Fruit fly (Drosophila melanogaster) whole organism, embryonic: ENCODE measurements around the gene CG34276.
A peak's percentile ranks its signal among the peaks of the same experiment; 100 is the strongest.

ENCODE experiments used
- Antp ChIP-seq: fragments of 200-800 bp; sonication (Bioruptor generic); optimal IDR thresholded peaks from 3 replicates; lab custom pipeline; 2016; ENCODE audit warnings: missing biosample characterization, missing genetic modification characterization
- Bdp1 ChIP-seq: fragments of 200-800 bp; sonication (Bioruptor generic); optimal IDR thresholded peaks from 3 replicates; lab custom pipeline; 2016; ENCODE audit warnings: missing biosample characterization, missing genetic modification characterization
- C15 ChIP-seq: fragments of 200-800 bp; sonication (Bioruptor generic); IDR thresholded peaks from 3 replicates; pipeline ENCODE4 v1.3.6; 2022; ENCODE audit warnings: missing biosample characterization, missing genetic modification characterization
- CG11723 ChIP-seq: fragments of 200-800 bp; sonication (Bioruptor generic); optimal IDR thresholded peaks from 2 replicates; lab custom pipeline; 2017; ENCODE audit warnings: missing biosample characterization, mild to moderate bottlenecking, missing genetic modification characterization
- CG12236 ChIP-seq: fragments of 200-800 bp; sonication (Bioruptor generic); optimal IDR thresholded peaks from 2 replicates; lab custom pipeline; 2016; ENCODE audit warnings: missing biosample characterization, missing genetic modification characterization
- CG12391 ChIP-seq: fragments of 200-800 bp; sonication (Bioruptor generic); optimal IDR thresholded peaks from 3 replicates; lab custom pipeline; 2018; ENCODE audit warnings: missing biosample characterization, mild to moderate bottlenecking, missing genetic modification characterization, moderate library complexity
- CG1529 ChIP-seq: fragments of 200-800 bp; sonication (Bioruptor generic); optimal IDR thresholded peaks from 3 replicates; lab custom pipeline; 2018; ENCODE audit warnings: missing biosample characterization, missing genetic modification characterization
- CG1602 ChIP-seq: fragments of 200-800 bp; sonication (Bioruptor generic); optimal IDR thresholded peaks from 3 replicates; lab custom pipeline; 2016; ENCODE audit warnings: missing biosample characterization, missing genetic modification characterization
- CG16779 ChIP-seq: fragments of 200-800 bp; sonication (Bioruptor generic); IDR thresholded peaks from 2 replicates; pipeline ENCODE4 v1.3.6; 2022; ENCODE audit warnings: missing biosample characterization, missing genetic modification characterization
- CG17612 ChIP-seq: fragments of 200-800 bp; sonication (Bioruptor generic); IDR thresholded peaks from 2 replicates; pipeline ENCODE4 v1.3.6; 2022; ENCODE audit warnings: missing biosample characterization, missing genetic modification characterization
- CG18599 ChIP-seq: fragments of 200-800 bp; sonication (Bioruptor generic); optimal IDR thresholded peaks from 3 replicates; lab custom pipeline; 2017; ENCODE audit warnings: missing biosample characterization, missing genetic modification characterization, mild to moderate bottlenecking, moderate library complexity, missing genetic modification reagents
- CG2875 ChIP-seq: fragments of 200-800 bp; sonication (Bioruptor generic); optimal IDR thresholded peaks from 2 replicates; lab custom pipeline; 2017; ENCODE audit warnings: missing biosample characterization, mild to moderate bottlenecking, missing genetic modification characterization, missing genetic modification reagents
- CG34224 ChIP-seq: fragments of 200-800 bp; sonication (Bioruptor generic); IDR thresholded peaks from 3 replicates; pipeline ENCODE4 v1.3.6; 2022; ENCODE audit warnings: missing biosample characterization, missing genetic modification characterization; ENCODE audit not compliant: partially characterized antibody
- CG3838 ChIP-seq: fragments of 200-800 bp; sonication (Bioruptor generic); optimal IDR thresholded peaks from 3 replicates; lab custom pipeline; 2016; ENCODE audit warnings: missing biosample characterization, missing genetic modification characterization
- CG42726 ChIP-seq: fragments of 200-800 bp; sonication (Bioruptor generic); IDR thresholded peaks from 2 replicates; pipeline ENCODE4 v1.3.6; 2022; ENCODE audit warnings: missing biosample characterization, missing genetic modification characterization; ENCODE audit not compliant: partially characterized antibody
- CG4730 ChIP-seq: fragments of 200-800 bp; sonication (Bioruptor generic); IDR thresholded peaks from 2 replicates; pipeline ENCODE4 v1.3.6; 2022; ENCODE audit warnings: missing biosample characterization, missing genetic modification characterization
- CG6813 ChIP-seq: fragments of 200-800 bp; sonication (Bioruptor generic); optimal IDR thresholded peaks from 2 replicates; lab custom pipeline; 2017; ENCODE audit warnings: missing biosample characterization, missing genetic modification characterization, mild to moderate bottlenecking, moderate library complexity, missing genetic modification reagents
- CG7786 ChIP-seq: fragments of 200-800 bp; sonication (Bioruptor generic); optimal IDR thresholded peaks from 2 replicates; lab custom pipeline; 2016; ENCODE audit warnings: missing biosample characterization, missing genetic modification characterization
- CG7839 ChIP-seq: fragments of 200-800 bp; sonication (Bioruptor generic); optimal IDR thresholded peaks from 3 replicates; lab custom pipeline; 2018; ENCODE audit warnings: missing biosample characterization, mild to moderate bottlenecking, missing genetic modification characterization, moderate library complexity
- CkIIα-i1 ChIP-seq: fragments of 200-800 bp; sonication (Bioruptor generic); IDR thresholded peaks from 2 replicates; pipeline ENCODE4 v1.3.6; 2022; ENCODE audit warnings: missing biosample characterization, missing genetic modification characterization
- Dip2 ChIP-seq: fragments of 200-800 bp; sonication (Bioruptor generic); IDR thresholded peaks from 2 replicates; pipeline ENCODE4 v1.3.6; 2022; ENCODE audit warnings: missing biosample characterization, missing genetic modification characterization
- ERR ChIP-seq: fragments of 200-800 bp; sonication (Bioruptor generic); optimal IDR thresholded peaks from 2 replicates; lab custom pipeline; 2016; ENCODE audit warnings: missing biosample characterization, missing genetic modification characterization
- Hr51 ChIP-seq, 2 experiments: fragments of 200-800 bp; sonication (Bioruptor generic); optimal IDR thresholded peaks; 2 replicates in 1 of 2; 3 replicates in 1 of 2; lab custom pipeline; 2016 to 2018; ENCODE audit warnings: missing biosample characterization in 2 of 2, missing genetic modification characterization in 2 of 2, mild to moderate bottlenecking in 1 of 2, moderate library complexity in 1 of 2
- Lpt ChIP-seq: fragments of >200 bp; optimal IDR thresholded peaks from 2 replicates; lab custom pipeline; 2018; ENCODE audit warnings: missing biosample characterization, missing genetic modification characterization
- MBD-R2 ChIP-seq: fragments of 200-800 bp; sonication (Bioruptor generic); IDR thresholded peaks from 2 replicates; pipeline ENCODE4 v1.3.6; 2022; ENCODE audit warnings: missing biosample characterization, missing genetic modification characterization
- Med ChIP-seq: fragments of 200-800 bp; sonication (Bioruptor generic); peaks from one replicate; lab custom pipeline; 2016; ENCODE audit warnings: missing biosample characterization, missing genetic modification characterization, mild to moderate bottlenecking, inconsistent platforms, moderate library complexity
- Myb ChIP-seq: fragments of 200-800 bp; sonication (Bioruptor generic); optimal IDR thresholded peaks from 2 replicates; lab custom pipeline; 2016; ENCODE audit warnings: missing biosample characterization, missing genetic modification characterization
- Nf-YC ChIP-seq: fragments of 200-800 bp; optimal IDR thresholded peaks from 3 replicates; lab custom pipeline; 2019; ENCODE audit warnings: missing biosample characterization, mild to moderate bottlenecking, missing genetic modification characterization, moderate library complexity
- Pdp1 ChIP-seq, 2 experiments: fragments of 200-800 bp; sonication (Bioruptor generic); optimal IDR thresholded peaks; 3 replicates each; lab custom pipeline; 2016; ENCODE audit warnings: missing biosample characterization in 2 of 2, missing genetic modification characterization in 2 of 2, mild to moderate bottlenecking in 1 of 2, moderate library complexity in 1 of 2
- Stat92E ChIP-seq, 3 experiments: fragments of >200 bp in 2 of 3; fragments of 200-800 bp in 1 of 3; sonication (Bioruptor generic) in 1 of 3; optimal IDR thresholded peaks; 2 replicates each; lab custom pipeline; 2017 to 2019; ENCODE audit warnings: missing biosample characterization in 3 of 3, missing genetic modification characterization in 3 of 3, mild to moderate bottlenecking in 1 of 3, moderate library complexity in 1 of 3
- al ChIP-seq: fragments of 200-800 bp; sonication (Bioruptor generic); IDR thresholded peaks from 2 replicates; pipeline ENCODE4 v1.3.6; 2022; ENCODE audit warnings: missing biosample characterization, missing genetic modification characterization
- bbx ChIP-seq: fragments of 200-800 bp; sonication (Bioruptor generic); IDR thresholded peaks from 2 replicates; pipeline ENCODE4 v1.3.6; 2022; ENCODE audit warnings: missing biosample characterization, missing genetic modification characterization; ENCODE audit not compliant: partially characterized antibody
- cato ChIP-seq: fragments of 200-800 bp; sonication (Bioruptor generic); optimal IDR thresholded peaks from 2 replicates; lab custom pipeline; 2016; ENCODE audit warnings: missing biosample characterization, missing genetic modification characterization, borderline replicate concordance
- caup ChIP-seq: fragments of 200-800 bp; sonication (Bioruptor generic); optimal IDR thresholded peaks from 3 replicates; lab custom pipeline; 2017; ENCODE audit warnings: missing biosample characterization, mild to moderate bottlenecking, missing genetic modification characterization, moderate library complexity; ENCODE audit not compliant: severe bottlenecking
- cg ChIP-seq: fragments of 200-800 bp; sonication (Bioruptor generic); optimal IDR thresholded peaks from 3 replicates; lab custom pipeline; 2019; ENCODE audit warnings: missing biosample characterization, mild to moderate bottlenecking, missing genetic modification characterization, moderate library complexity
- dysf ChIP-seq: fragments of 200-800 bp; sonication (Bioruptor generic); IDR thresholded peaks from 3 replicates; pipeline ENCODE4 v1.3.6; 2022; ENCODE audit warnings: missing biosample characterization, missing genetic modification characterization
- gfzf ChIP-seq: fragments of 200-800 bp; sonication (Bioruptor generic); optimal IDR thresholded peaks from 2 replicates; lab custom pipeline; 2016; ENCODE audit warnings: missing biosample characterization, mild to moderate bottlenecking, missing genetic modification characterization, moderate library complexity
- gro ChIP-seq: fragments of 200-800 bp; sonication (Bioruptor generic); optimal IDR thresholded peaks from 2 replicates; lab custom pipeline; 2016; ENCODE audit warnings: missing biosample characterization, missing genetic modification characterization
- gt ChIP-seq: fragments of 200-800 bp; sonication (Bioruptor generic); IDR thresholded peaks from 2 replicates; pipeline ENCODE4 v1.3.6; 2022; ENCODE audit warnings: missing biosample characterization, missing genetic modification characterization
- her ChIP-seq: fragments of 200-800 bp; sonication (Bioruptor generic); optimal IDR thresholded peaks from 2 replicates; lab custom pipeline; 2016; ENCODE audit warnings: missing biosample characterization, missing genetic modification characterization
- hkb ChIP-seq, 2 experiments: fragments of 200-800 bp in 1 of 2; fragments of >200 bp in 1 of 2; sonication (Bioruptor generic) in 1 of 2; IDR thresholded peaks in 1 of 2; optimal IDR thresholded peaks in 1 of 2; 2 replicates each; pipeline versions ENCODE4 v1.3.6 to Lab custom; 2017 to 2022; ENCODE audit warnings: missing biosample characterization in 1 of 2, missing genetic modification characterization in 1 of 2
- insv ChIP-seq, 2 experiments: fragments of 200-800 bp; sonication (Bioruptor generic); optimal IDR thresholded peaks; 3 replicates each; lab custom pipeline; 2016 to 2018; ENCODE audit warnings: missing biosample characterization in 2 of 2, missing genetic modification characterization in 2 of 2
- lab ChIP-seq: fragments of 200-800 bp; sonication (Bioruptor generic); optimal IDR thresholded peaks from 3 replicates; lab custom pipeline; 2017; ENCODE audit warnings: missing biosample characterization, missing genetic modification characterization, mild to moderate bottlenecking, moderate library complexity, missing genetic modification reagents
- maf-S ChIP-seq: fragments of 200-800 bp; sonication (Bioruptor generic); optimal IDR thresholded peaks from 2 replicates; lab custom pipeline; 2016; ENCODE audit warnings: missing biosample characterization, missing genetic modification characterization
- mld ChIP-seq: fragments of 200-800 bp; sonication (Bioruptor generic); IDR thresholded peaks from 3 replicates; pipeline ENCODE4 v1.3.6; 2022; ENCODE audit warnings: missing biosample characterization, missing genetic modification characterization; ENCODE audit not compliant: partially characterized antibody
- nerfin-1 ChIP-seq: fragments of 200-800 bp; sonication (Bioruptor generic); optimal IDR thresholded peaks from 3 replicates; lab custom pipeline; 2019; ENCODE audit warnings: missing biosample characterization, mild to moderate bottlenecking, missing genetic modification characterization, moderate library complexity
- ranshi ChIP-seq: fragments of 200-800 bp; sonication (Bioruptor generic); IDR thresholded peaks from 2 replicates; pipeline ENCODE4 v1.3.6; 2022; ENCODE audit warnings: missing biosample characterization, missing genetic modification characterization
- run ChIP-seq: fragments of 200-800 bp; sonication (Bioruptor generic); optimal IDR thresholded peaks from 3 replicates; lab custom pipeline; 2018; ENCODE audit warnings: missing biosample characterization, mild to moderate bottlenecking, missing genetic modification characterization
- twi ChIP-seq: fragments of 200-800 bp; optimal IDR thresholded peaks from 2 replicates; lab custom pipeline; 2019; ENCODE audit warnings: missing biosample characterization, mild to moderate bottlenecking, missing genetic modification characterization, moderate library complexity
- yki ChIP-seq: fragments of >200 bp; optimal IDR thresholded peaks from 3 replicates; lab custom pipeline; 2018

CG34276 gene

dm6 chr3R:15973488-15973975 is 48.1 kb downstream of the CG34276 start (continued):
- TF ChIP-seq CG12391 (tag; lab: Kevin White, UChicago): no peak
- peak; percentile 29 for TF ChIP-seq lab (GFP tag; lab: Kevin White, UChicago)
- TF ChIP-seq CG16779: no peak
- TF ChIP-seq Dip2 (GFP tag; lab: Robert Waterston, UW): no peak
- TF ChIP-seq CG34224: no peak
- TF ChIP-seq cato (GFP tag; lab: Kevin White, UChicago): no peak
- TF ChIP-seq hkb (optimal IDR thresholded peaks at IDR 0.05; lab: Kevin White, UChicago): no peak
- no peak for TF ChIP-seq hkb (GFP tag; IDR thresholded peaks at IDR 0.05; lab: Robert Waterston, UW)
- TF ChIP-seq insv (GFP tag; optimal IDR thresholded peaks at IDR 0.05; lab: Kevin White, UChicago): peak in 1 of 2 experiments; percentile 55
- no peak for TF ChIP-seq al (GFP tag; lab: Robert Waterston, UW)
- no peak for TF ChIP-seq CG42726
- TF ChIP-seq twi (tag; lab: Kevin White, UChicago): no peak
- TF ChIP-seq CG1529 (GFP tag; lab: Kevin White, UChicago): no peak
- TF ChIP-seq Antp: no peak
- no peak for TF ChIP-seq gfzf
- no peak for TF ChIP-seq CG18599 (GFP tag; lab: Kevin White, UChicago)
- peak; percentile 86 for TF ChIP-seq cg
- TF ChIP-seq CG7786 (GFP tag; lab: Kevin White, UChicago): no peak
- no peak for TF ChIP-seq CG4730
- peak; percentile 28 for TF ChIP-seq her (GFP tag; lab: Kevin White, UChicago)
- no peak for TF ChIP-seq ranshi (GFP tag; lab: Robert Waterston, UW)
- no peak for TF ChIP-seq gro
- no peak for TF ChIP-seq caup (GFP tag; lab: Kevin White, UChicago)
- TF ChIP-seq nerfin-1 (tag; lab: Kevin White, UChicago): no peak
- no peak for TF ChIP-seq bbx (GFP tag; lab: Robert Waterston, UW)
- TF ChIP-seq Nf-YC: peak; percentile 49
- TF ChIP-seq maf-S (GFP tag; lab: Kevin White, UChicago): peak; percentile 17
- TF ChIP-seq ERR (GFP tag; lab: Kevin White, UChicago): peak; percentile 78
- TF ChIP-seq Myb (GFP tag; lab: Kevin White, UChicago): no peak
- TF ChIP-seq Stat92E (GFP tag; optimal IDR thresholded peaks at IDR 0.05; lab: Kevin White, UChicago): no peak
- TF ChIP-seq CG6813 (GFP tag; lab: Kevin White, UChicago): no peak
- peak; percentile 84 for TF ChIP-seq yki
- TF ChIP-seq mld (GFP tag; lab: Robert Waterston, UW): no peak
- no peak for TF ChIP-seq CG12236 (GFP tag; lab: Kevin White, UChicago)
- no peak for TF ChIP-seq CG3838 (GFP tag; lab: Kevin White, UChicago)
- TF ChIP-seq MBD-R2 (GFP tag; lab: Robert Waterston, UW): no peak
- no peak for TF ChIP-seq C15 (GFP tag; lab: Robert Waterston, UW)
- no peak for TF ChIP-seq gt (GFP tag; lab: Robert Waterston, UW)
- TF ChIP-seq Med (GFP tag; lab: Kevin White, UChicago): peak; percentile 66
- TF ChIP-seq Hr51 (GFP tag; optimal IDR thresholded peaks at IDR 0.05; lab: Kevin White, UChicago): no peak
- no peak for TF ChIP-seq CG17612 (GFP tag; lab: Robert Waterston, UW)
- TF ChIP-seq CkIIα-i1 (GFP tag; lab: Robert Waterston, UW): no peak
- TF ChIP-seq Lpt: no peak
- no peak for TF ChIP-seq CG7839 (tag; lab: Kevin White, UChicago)
- TF ChIP-seq CG1602 (GFP tag; lab: Kevin White, UChicago): no peak
- TF ChIP-seq CG2875: no peak
- no peak for TF ChIP-seq CG11723 (GFP tag; lab: Kevin White, UChicago)
- no peak for TF ChIP-seq dysf
- TF ChIP-seq Bdp1 (GFP tag; lab: Kevin White, UChicago): no peak
- no peak for TF ChIP-seq run (tag; lab: Kevin White, UChicago)
- TF ChIP-seq Pdp1 (GFP tag; optimal IDR thresholded peaks at IDR 0.05; lab: Kevin White, UChicago): peak in 1 of 2 experiments; percentile 60
